Fruit fly (Drosophila melanogaster): ENCODE results near the gene CG42671.

The CG42671 gene

dm6 chr3L:11224651-11225050 is 10.3 kb downstream of the CG42671 start:
- TF ChIP-seq Myc (optimal IDR thresholded peaks at IDR 0.05) (no peak), psq (optimal IDR thresholded peaks at IDR 0.05) (no peak), insv (optimal IDR thresholded peaks at IDR 0.05) (no peak)

DNA sequence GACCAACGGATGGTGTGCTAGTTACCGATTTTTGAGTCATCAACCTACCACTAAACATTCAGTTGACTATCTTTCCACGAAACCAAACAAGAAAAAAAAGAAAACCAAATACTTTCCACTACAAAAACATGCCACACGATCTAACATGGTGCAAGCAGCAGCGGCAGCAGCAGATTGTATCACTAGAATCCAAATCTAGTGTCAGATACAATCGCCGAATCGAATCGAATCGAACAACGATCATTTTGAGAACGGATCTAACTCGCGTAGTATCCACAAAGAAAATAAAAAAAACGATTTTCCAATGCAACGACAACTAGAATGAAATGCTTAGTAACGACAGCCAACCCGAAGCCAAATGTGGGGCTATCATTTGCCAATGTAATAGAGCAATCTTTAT is 13.4 kb downstream of the CG42671 start:
- TF ChIP-seq psq (optimal IDR thresholded peaks at IDR 0.05) = no peak
- TF ChIP-seq ttk (optimal IDR thresholded peaks at IDR 0.05) = no peak
- no peak for TF ChIP-seq insv (optimal IDR thresholded peaks at IDR 0.05)
- no peak for TF ChIP-seq Myc (optimal IDR thresholded peaks at IDR 0.05)
- TF ChIP-seq Sin3A (optimal IDR thresholded peaks at IDR 0.05) = no peak

DNA sequence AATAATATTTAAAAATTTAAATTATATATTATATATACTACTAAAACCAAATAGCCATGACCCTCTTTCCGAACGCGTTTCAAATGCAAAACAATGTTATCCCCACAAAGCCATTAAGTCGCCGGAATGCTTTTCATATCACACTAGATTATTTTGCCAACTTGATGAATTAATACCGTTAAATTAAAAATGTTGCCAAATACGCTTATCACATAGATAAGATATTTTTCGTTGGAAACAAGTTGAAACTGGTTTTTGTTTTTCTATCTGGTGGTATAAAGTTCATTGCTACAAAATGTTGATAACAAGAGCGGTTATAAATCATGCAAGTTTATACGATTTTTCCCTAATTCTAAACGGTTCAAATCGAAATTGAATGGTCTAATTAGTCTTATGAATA is 19.2 kb downstream of the CG42671 start:
- TF ChIP-seq Sin3A (optimal IDR thresholded peaks at IDR 0.05) = no peak
- TF ChIP-seq insv (optimal IDR thresholded peaks at IDR 0.05) = no peak
- TF ChIP-seq psq (optimal IDR thresholded peaks at IDR 0.05) = no peak
- no peak for TF ChIP-seq ttk (optimal IDR thresholded peaks at IDR 0.05)
- TF ChIP-seq Myc (optimal IDR thresholded peaks at IDR 0.05) = no peak
- TF ChIP-seq h (optimal IDR thresholded peaks at IDR 0.05) = no peak

DNA sequence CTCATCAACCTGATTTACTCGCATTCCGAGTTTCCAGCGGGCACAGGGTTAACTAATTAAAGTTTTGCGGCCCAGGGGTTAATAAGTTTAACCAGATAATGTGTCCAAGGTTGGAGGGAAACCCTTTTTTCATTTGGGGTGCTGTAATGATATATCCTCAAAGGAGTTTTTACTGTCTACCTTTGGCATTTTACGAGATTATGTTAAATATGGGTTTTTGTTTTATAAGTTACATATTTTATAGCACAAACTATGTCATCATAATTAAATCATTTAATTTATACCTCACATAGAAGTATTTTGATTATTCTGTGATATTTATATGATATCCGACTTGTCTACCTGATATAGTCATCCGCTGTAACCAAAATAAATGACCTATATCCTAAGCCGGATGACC is 21.8 kb downstream of the CG42671 start, which contains the start of gene Ir68a:
TSS of gene Ir68a (minus strand) at position 101 of the 400 bp plus-strand sequence.
- no peak for TF ChIP-seq Sin3A (optimal IDR thresholded peaks at IDR 0.05)
- no peak for TF ChIP-seq ttk (optimal IDR thresholded peaks at IDR 0.05)
- TF ChIP-seq psq (optimal IDR thresholded peaks at IDR 0.05) = no peak
- TF ChIP-seq Myc (optimal IDR thresholded peaks at IDR 0.05) = no peak
- TF ChIP-seq h (optimal IDR thresholded peaks at IDR 0.05) = no peak

dm6 chr3L:11237127-11237759 is 22.9 kb downstream of the CG42671 start:
- TF ChIP-seq insv (optimal IDR thresholded peaks at IDR 0.05) = no peak
- TF ChIP-seq psq (optimal IDR thresholded peaks at IDR 0.05) = no peak
- no peak for TF ChIP-seq Sin3A (optimal IDR thresholded peaks at IDR 0.05)
- TF ChIP-seq ttk (optimal IDR thresholded peaks at IDR 0.05) = no peak
- no peak for TF ChIP-seq Myc (optimal IDR thresholded peaks at IDR 0.05)
- TF ChIP-seq h (optimal IDR thresholded peaks at IDR 0.05) = no peak

- TF ChIP-seq Sin3A (optimal IDR thresholded peaks at IDR 0.05) (no peak), psq (optimal IDR thresholded peaks at IDR 0.05) (no peak), Myc (optimal IDR thresholded peaks at IDR 0.05) (no peak), ttk (optimal IDR thresholded peaks at IDR 0.05) (no peak), h (optimal IDR thresholded peaks at IDR 0.05) (no peak), insv (optimal IDR thresholded peaks at IDR 0.05) (no peak)
Observed at dm6 chr3L:11239191-11239641, 24.9 kb downstream of the CG42671 start.

DNA sequence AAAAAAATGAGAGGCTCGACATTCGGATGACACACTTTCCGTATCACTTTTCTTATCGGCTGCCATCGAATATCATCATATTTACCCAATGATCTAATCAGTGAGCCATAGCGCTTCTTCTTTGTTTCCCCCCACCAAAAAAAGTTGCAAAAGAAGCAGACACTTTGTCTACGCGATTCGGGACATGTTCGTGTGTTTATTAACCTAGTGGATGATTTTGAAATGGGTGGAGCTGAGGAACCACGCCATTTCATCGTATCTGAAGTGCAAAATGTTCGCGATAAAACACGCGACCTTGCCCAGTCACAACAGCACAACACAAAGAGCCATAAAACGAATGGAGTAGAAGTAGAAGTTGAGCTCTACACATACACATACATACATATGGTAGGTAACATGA is 27.6 kb downstream of the CG42671 start:
- no peak for TF ChIP-seq Sin3A (optimal IDR thresholded peaks at IDR 0.05)
- no peak for TF ChIP-seq ttk (optimal IDR thresholded peaks at IDR 0.05)
- no peak for TF ChIP-seq h (optimal IDR thresholded peaks at IDR 0.05)
- TF ChIP-seq insv (optimal IDR thresholded peaks at IDR 0.05) = no peak

dm6 chr3L:11242410-11243291 is 28.3 kb downstream of the CG42671 start:
- TF ChIP-seq Sin3A (optimal IDR thresholded peaks at IDR 0.05) = no peak

dm6 chr3L:11243292-11243670 is 29.0 kb downstream of the CG42671 start:
- no peak for TF ChIP-seq Sin3A (optimal IDR thresholded peaks at IDR 0.05)
- no peak for TF ChIP-seq psq (optimal IDR thresholded peaks at IDR 0.05)
- TF ChIP-seq ttk (optimal IDR thresholded peaks at IDR 0.05) = no peak
- TF ChIP-seq h (optimal IDR thresholded peaks at IDR 0.05) = no peak
- no peak for TF ChIP-seq Myc (optimal IDR thresholded peaks at IDR 0.05)
- no peak for TF ChIP-seq insv (optimal IDR thresholded peaks at IDR 0.05)

- no peak for TF ChIP-seq Sin3A (optimal IDR thresholded peaks at IDR 0.05)
- no peak for TF ChIP-seq insv (optimal IDR thresholded peaks at IDR 0.05)
Observed at dm6 chr3L:11244024-11244576, 29.8 kb downstream of the CG42671 start.

- TF ChIP-seq ttk (optimal IDR thresholded peaks at IDR 0.05) (no peak), Myc (optimal IDR thresholded peaks at IDR 0.05) (no peak), psq (optimal IDR thresholded peaks at IDR 0.05) (no peak), insv (optimal IDR thresholded peaks at IDR 0.05) (no peak), h (optimal IDR thresholded peaks at IDR 0.05) (no peak), Sin3A (optimal IDR thresholded peaks at IDR 0.05) (no peak)
Observed at dm6 chr3L:11246046-11246887, 32.0 kb downstream of the CG42671 start.
